Worm (Caenorhabditis elegans) whole organism, early embryonic: ENCODE results near the gene T26C12.3.

ENCODE experiments used
- B0310.2 ChIP-seq: sonication (generic microtip); optimal IDR thresholded peaks from 2 replicates; lab custom pipeline; 2016; ENCODE audit warnings: mild to moderate bottlenecking, missing genetic modification characterization, missing compliant biosample characterization
- F13C5.2 ChIP-seq: sonication (generic microtip); optimal IDR thresholded peaks from 2 replicates; lab custom pipeline; 2017; ENCODE audit warnings: mild to moderate bottlenecking, missing genetic modification characterization, inconsistent platforms, missing compliant biosample characterization
- aly-1 ChIP-seq: sonication (generic microtip); optimal IDR thresholded peaks from 2 replicates; lab custom pipeline; 2016; ENCODE audit warnings: missing genetic modification characterization, missing compliant biosample characterization
- ama-1 ChIP-seq: fragments of 150-350 bp; optimal IDR thresholded peaks from 2 replicates; lab custom pipeline; 2014
- ceh-13 ChIP-seq: fragments of 200-800 bp; sonication (Bioruptor generic); optimal IDR thresholded peaks from 2 replicates; lab custom pipeline; 2018; ENCODE audit warnings: mild to moderate bottlenecking, missing genetic modification characterization, missing compliant biosample characterization
- ceh-36 ChIP-seq: sonication (generic microtip); optimal IDR thresholded peaks from 2 replicates; lab custom pipeline; 2016; ENCODE audit warnings: missing genetic modification characterization, inconsistent platforms, missing compliant biosample characterization
- ets-7 ChIP-seq: sonication (generic microtip); optimal IDR thresholded peaks from 2 replicates; lab custom pipeline; 2016; ENCODE audit warnings: missing genotype, missing genetic modification characterization, missing compliant biosample characterization
- flt-1 ChIP-seq: fragments of 200-800 bp; sonication (Bioruptor generic); IDR thresholded peaks from 2 replicates; pipeline ENCODE4 v1.3.6; 2022; ENCODE audit warnings: missing genetic modification characterization, missing compliant biosample characterization
- hmbx-1 ChIP-seq: sonication (generic microtip); optimal IDR thresholded peaks from 2 replicates; lab custom pipeline; 2016; ENCODE audit warnings: mild to moderate bottlenecking, missing genetic modification characterization, missing compliant biosample characterization
- hmg-4 ChIP-seq: fragments of 200-800 bp; sonication (Bioruptor generic); optimal IDR thresholded peaks from 2 replicates; lab custom pipeline; 2018; ENCODE audit warnings: mild to moderate bottlenecking, missing genetic modification characterization, missing compliant biosample characterization
- hnd-1 ChIP-seq: sonication (generic microtip); optimal IDR thresholded peaks from 2 replicates; lab custom pipeline; 2016; ENCODE audit warnings: missing genetic modification characterization, missing compliant biosample characterization
- pes-1 ChIP-seq: fragments of 200-800 bp; sonication (Bioruptor generic); IDR thresholded peaks from 2 replicates; pipeline ENCODE4 v1.3.6; 2022; ENCODE audit warnings: missing genetic modification reagents, missing genetic modification characterization, missing compliant biosample characterization
- scrt-1 ChIP-seq: fragments of 200-800 bp; sonication (Bioruptor generic); IDR thresholded peaks from 2 replicates; pipeline ENCODE4 v1.3.6; 2022; ENCODE audit warnings: missing genetic modification characterization, missing compliant biosample characterization
- sea-1 ChIP-seq: fragments of 200-800 bp; sonication (Bioruptor generic); conservative IDR thresholded peaks from 2 replicates; pipeline ENCODE4 v1.3.6; 2022; ENCODE audit warnings: missing genetic modification characterization, missing compliant biosample characterization
- tbx-11 ChIP-seq: fragments of 200-800 bp; sonication (Bioruptor generic); IDR thresholded peaks from 2 replicates; pipeline ENCODE4 v1.3.6; 2022; ENCODE audit warnings: missing genetic modification characterization, missing compliant biosample characterization
- tbx-37 ChIP-seq: fragments of 200-800 bp; sonication (Bioruptor generic); conservative IDR thresholded peaks from 2 replicates; pipeline ENCODE4 v1.3.6; 2022; ENCODE audit warnings: missing genetic modification reagents, missing genetic modification characterization, missing compliant biosample characterization
- tra-4 ChIP-seq: sonication (generic microtip); optimal IDR thresholded peaks from 2 replicates; lab custom pipeline; 2017; ENCODE audit warnings: missing genetic modification characterization, missing compliant biosample characterization

The T26C12.3 gene

DNA sequence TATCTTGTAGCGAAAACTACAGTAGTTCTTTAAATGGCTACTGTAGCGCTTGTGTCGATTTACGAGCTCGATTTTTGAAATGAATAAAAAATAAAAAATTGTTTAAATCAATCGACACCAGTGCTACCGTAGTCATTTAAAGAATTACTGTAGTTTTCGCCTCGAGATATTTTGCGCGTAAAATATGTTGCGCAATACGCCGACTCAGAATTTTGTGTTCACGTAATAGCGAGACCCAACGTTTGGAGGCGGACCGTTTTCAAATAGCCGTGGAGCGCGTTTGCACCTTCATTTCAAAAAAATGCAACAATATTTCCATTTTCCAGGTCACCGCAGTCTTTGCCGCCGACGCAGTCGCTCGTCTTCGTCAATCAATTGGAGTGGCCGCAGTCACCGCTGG, 13.0 kb downstream of the T26C12.3 start:
- TF ChIP-seq pes-1 (GFP tag; lab: Robert Waterston, UW), result no peak
- no peak for TF ChIP-seq ceh-36 (tag; lab: Kevin White, UChicago)
- TF ChIP-seq ets-7 (tag; lab: Kevin White, UChicago), result no peak
- no peak for TF ChIP-seq B0310.2 (tag; lab: Kevin White, UChicago)
- no peak for TF ChIP-seq scrt-1
- no peak for TF ChIP-seq sea-1 (GFP tag; lab: Robert Waterston, UW)
- TF ChIP-seq F13C5.2 (tag; lab: Kevin White, UChicago), result no peak
- no peak for TF ChIP-seq ceh-13 (GFP tag; lab: Kevin White, UChicago)
- no peak for TF ChIP-seq flt-1 (GFP tag; lab: Robert Waterston, UW)
- TF ChIP-seq tra-4 (tag; lab: Kevin White, UChicago), result no peak
- no peak for TF ChIP-seq tbx-11 (GFP tag; lab: Robert Waterston, UW)
- TF ChIP-seq hmg-4 (GFP tag; lab: Kevin White, UChicago), result no peak
- no peak for TF ChIP-seq hmbx-1 (tag; lab: Kevin White, UChicago)
- TF ChIP-seq tbx-37 (GFP tag; lab: Robert Waterston, UW), result no peak
- no peak for TF ChIP-seq ama-1 (lab: Kevin White, UChicago)
- no peak for TF ChIP-seq aly-1 (tag; lab: Kevin White, UChicago)
- no peak for TF ChIP-seq hnd-1 (tag; lab: Kevin White, UChicago)

DNA sequence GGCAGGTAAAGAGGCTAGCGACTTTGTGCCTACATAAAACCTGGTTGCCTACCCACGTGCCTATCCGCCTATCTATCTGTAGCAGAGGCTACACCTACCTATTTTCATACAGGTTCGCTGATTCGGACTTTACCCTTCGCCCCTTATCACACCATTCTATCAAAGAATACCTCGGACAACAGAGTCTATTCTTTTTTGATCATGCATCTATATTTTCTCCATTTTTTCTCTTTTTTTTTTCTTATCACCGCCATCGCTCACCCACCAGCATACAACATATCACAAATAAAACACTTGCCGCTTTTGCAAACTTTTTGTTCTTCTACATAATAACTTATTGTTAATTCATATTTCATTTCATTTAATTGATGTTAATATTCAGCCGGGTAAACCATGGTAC, 14.7 kb downstream of the T26C12.3 start, which contains the start of gene T26C12.1:
Gene T26C12.1, plus strand, starts transcription at position 383 of the 400 bp plus-strand sequence.
- TF ChIP-seq hmbx-1 (tag; lab: Kevin White, UChicago), result no peak
- no peak for TF ChIP-seq hmg-4 (GFP tag; lab: Kevin White, UChicago)
- no peak for TF ChIP-seq tbx-11 (GFP tag; lab: Robert Waterston, UW)
- TF ChIP-seq B0310.2 (tag; lab: Kevin White, UChicago), result no peak
- TF ChIP-seq pes-1 (GFP tag; lab: Robert Waterston, UW), result no peak
- TF ChIP-seq F13C5.2 (tag; lab: Kevin White, UChicago), result no peak
- TF ChIP-seq ceh-13 (GFP tag; lab: Kevin White, UChicago), result no peak
- TF ChIP-seq tbx-37 (GFP tag; lab: Robert Waterston, UW), result no peak
- no peak for TF ChIP-seq ama-1 (lab: Kevin White, UChicago)
- TF ChIP-seq aly-1 (tag; lab: Kevin White, UChicago), result no peak
- no peak for TF ChIP-seq sea-1 (GFP tag; lab: Robert Waterston, UW)
- no peak for TF ChIP-seq hnd-1 (tag; lab: Kevin White, UChicago)
- no peak for TF ChIP-seq tra-4 (tag; lab: Kevin White, UChicago)
- TF ChIP-seq flt-1 (GFP tag; lab: Robert Waterston, UW), result no peak
- no peak for TF ChIP-seq scrt-1
- no peak for TF ChIP-seq ceh-36 (tag; lab: Kevin White, UChicago)
- TF ChIP-seq ets-7 (tag; lab: Kevin White, UChicago), result no peak

DNA sequence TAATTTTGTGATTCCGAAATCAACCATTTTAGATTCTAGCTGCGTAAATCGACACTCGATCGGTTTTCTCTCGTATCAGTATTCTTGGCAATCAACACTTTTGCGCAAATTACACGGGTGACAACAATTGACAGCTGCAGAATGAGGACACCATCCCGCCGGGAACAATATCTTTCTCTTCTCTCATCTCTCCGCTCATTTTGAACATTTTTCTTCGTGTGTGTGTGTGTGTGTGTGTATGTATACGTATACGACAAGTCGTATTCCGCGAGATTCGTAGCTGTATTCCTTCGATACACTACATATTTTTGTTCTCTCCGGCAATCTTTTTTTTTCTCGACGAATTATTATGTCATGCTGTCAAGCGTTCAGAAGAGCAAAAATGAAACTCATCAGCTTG, 16.3 kb downstream of the T26C12.3 start:
- TF ChIP-seq aly-1 (tag; lab: Kevin White, UChicago), result no peak
- no peak for TF ChIP-seq ama-1 (lab: Kevin White, UChicago)
- no peak for TF ChIP-seq scrt-1
- no peak for TF ChIP-seq flt-1 (GFP tag; lab: Robert Waterston, UW)
- TF ChIP-seq tra-4 (tag; lab: Kevin White, UChicago), result no peak
- TF ChIP-seq hmg-4 (GFP tag; lab: Kevin White, UChicago), result no peak
- no peak for TF ChIP-seq sea-1 (GFP tag; lab: Robert Waterston, UW)
- no peak for TF ChIP-seq tbx-37 (GFP tag; lab: Robert Waterston, UW)

DNA sequence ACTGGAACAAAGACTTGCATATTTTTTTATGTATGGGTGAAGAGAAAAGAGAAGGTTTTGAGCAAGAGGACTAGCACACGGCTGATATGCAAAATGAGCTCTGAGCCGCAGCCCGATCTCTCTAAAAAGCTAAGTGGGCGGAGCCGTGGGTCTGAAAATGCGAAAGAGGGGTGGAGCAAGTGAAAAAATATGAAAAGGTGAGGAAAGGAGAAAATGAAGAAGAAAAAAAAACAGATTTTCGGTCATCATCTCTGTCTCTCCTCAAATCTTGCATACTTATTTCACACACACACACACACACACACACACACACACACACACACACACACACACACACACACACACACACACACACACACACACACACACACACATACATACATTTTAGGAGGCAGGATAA, 18.8 kb downstream of the T26C12.3 start, which contains the start of gene dmd-9:
Gene dmd-9, minus strand, starts transcription at position 101 of the 400 bp plus-strand sequence.
- TF ChIP-seq tra-4 (tag; lab: Kevin White, UChicago) (no peak), hmbx-1 (tag; lab: Kevin White, UChicago) (no peak), ceh-36 (tag; lab: Kevin White, UChicago) (no peak), aly-1 (tag; lab: Kevin White, UChicago) (no peak), flt-1 (GFP tag; lab: Robert Waterston, UW) (no peak), ceh-13 (GFP tag; lab: Kevin White, UChicago) (no peak), tbx-37 (GFP tag; lab: Robert Waterston, UW) (no peak)

DNA sequence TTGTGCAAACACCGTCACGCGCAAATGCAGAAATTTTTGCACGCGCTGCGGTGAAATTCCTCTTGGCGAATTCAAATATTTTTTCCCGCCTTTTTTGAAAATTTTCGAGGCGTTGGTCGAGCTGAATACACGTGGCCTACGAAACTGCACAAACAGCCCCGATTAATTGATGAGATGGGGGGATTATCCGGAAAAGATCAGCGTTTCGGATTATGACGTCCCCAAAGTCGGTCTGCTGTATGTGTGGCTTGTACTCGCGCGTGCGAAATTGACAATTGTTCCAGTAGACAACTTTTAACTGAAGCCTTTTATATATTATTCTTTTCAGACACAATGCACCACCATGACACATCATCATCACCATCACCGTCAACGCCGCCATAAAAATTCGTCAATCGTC, 21.1 kb downstream of the T26C12.3 start:
- TF ChIP-seq ets-7 (tag; lab: Kevin White, UChicago), result no peak
- no peak for TF ChIP-seq pes-1 (GFP tag; lab: Robert Waterston, UW)
- TF ChIP-seq ama-1 (lab: Kevin White, UChicago), result no peak

DNA sequence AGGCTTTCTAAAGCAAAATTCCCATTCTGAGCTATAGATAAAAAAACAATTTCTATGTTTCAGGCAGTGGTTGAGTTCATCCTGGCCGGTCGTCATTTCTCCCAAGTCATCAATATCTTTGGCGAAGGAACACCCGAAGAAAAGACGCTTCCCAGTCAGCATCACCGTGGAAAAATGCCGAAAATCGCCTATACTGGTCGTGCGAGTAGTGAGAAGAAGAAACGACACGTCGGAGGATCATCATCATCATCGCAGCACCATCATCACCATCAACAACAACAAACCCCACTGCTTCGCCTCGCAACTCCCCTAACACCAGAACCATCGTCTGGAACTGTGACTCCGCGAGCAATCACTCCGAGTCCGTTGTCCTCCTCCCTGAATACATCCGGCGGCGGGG, 21.6 kb downstream of the T26C12.3 start:
- TF ChIP-seq ceh-13 (GFP tag; lab: Kevin White, UChicago) (no peak), F13C5.2 (tag; lab: Kevin White, UChicago) (no peak), pes-1 (GFP tag; lab: Robert Waterston, UW) (no peak), hmbx-1 (tag; lab: Kevin White, UChicago) (no peak), ceh-36 (tag; lab: Kevin White, UChicago) (no peak), hnd-1 (tag; lab: Kevin White, UChicago) (no peak), hmg-4 (GFP tag; lab: Kevin White, UChicago) (no peak), sea-1 (GFP tag; lab: Robert Waterston, UW) (no peak), aly-1 (tag; lab: Kevin White, UChicago) (no peak), tra-4 (tag; lab: Kevin White, UChicago) (no peak), tbx-37 (GFP tag; lab: Robert Waterston, UW) (no peak), scrt-1 (no peak), tbx-11 (GFP tag; lab: Robert Waterston, UW) (no peak), ets-7 (tag; lab: Kevin White, UChicago) (no peak), flt-1 (GFP tag; lab: Robert Waterston, UW) (no peak), B0310.2 (tag; lab: Kevin White, UChicago) (no peak)

DNA sequence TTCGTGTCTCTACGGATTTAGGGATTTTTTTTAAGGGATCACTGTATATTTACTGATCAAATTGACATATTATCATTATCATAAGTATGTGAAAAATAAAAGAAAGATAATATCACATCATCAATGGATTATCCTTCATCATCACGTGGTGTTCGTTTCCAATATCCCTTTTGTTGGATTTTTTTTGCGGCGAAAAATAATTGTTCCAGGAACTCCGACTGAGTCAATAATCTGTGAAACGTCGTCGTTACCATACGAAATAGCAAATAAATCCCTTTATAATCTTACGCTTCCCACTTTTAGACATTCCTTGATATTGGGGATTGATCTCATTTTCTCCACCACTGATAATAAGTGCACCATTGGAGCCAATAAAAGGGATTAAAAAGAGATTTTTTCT, 23.2 kb downstream of the T26C12.3 start:
- TF ChIP-seq ceh-13 (GFP tag; lab: Kevin White, UChicago) (no peak), tra-4 (tag; lab: Kevin White, UChicago) (no peak), tbx-11 (GFP tag; lab: Robert Waterston, UW) (no peak), hmg-4 (GFP tag; lab: Kevin White, UChicago) (no peak), scrt-1 (no peak), ama-1 (lab: Kevin White, UChicago) (no peak), pes-1 (GFP tag; lab: Robert Waterston, UW) (no peak), hnd-1 (tag; lab: Kevin White, UChicago) (no peak), sea-1 (GFP tag; lab: Robert Waterston, UW) (no peak), F13C5.2 (tag; lab: Kevin White, UChicago) (no peak), tbx-37 (GFP tag; lab: Robert Waterston, UW) (no peak), ets-7 (tag; lab: Kevin White, UChicago) (no peak), B0310.2 (tag; lab: Kevin White, UChicago) (no peak), flt-1 (GFP tag; lab: Robert Waterston, UW) (no peak), hmbx-1 (tag; lab: Kevin White, UChicago) (no peak), aly-1 (tag; lab: Kevin White, UChicago) (no peak)
